Fruit fly (Drosophila melanogaster): ENCODE results near the gene CG31848.

CG31848 gene

DNA sequence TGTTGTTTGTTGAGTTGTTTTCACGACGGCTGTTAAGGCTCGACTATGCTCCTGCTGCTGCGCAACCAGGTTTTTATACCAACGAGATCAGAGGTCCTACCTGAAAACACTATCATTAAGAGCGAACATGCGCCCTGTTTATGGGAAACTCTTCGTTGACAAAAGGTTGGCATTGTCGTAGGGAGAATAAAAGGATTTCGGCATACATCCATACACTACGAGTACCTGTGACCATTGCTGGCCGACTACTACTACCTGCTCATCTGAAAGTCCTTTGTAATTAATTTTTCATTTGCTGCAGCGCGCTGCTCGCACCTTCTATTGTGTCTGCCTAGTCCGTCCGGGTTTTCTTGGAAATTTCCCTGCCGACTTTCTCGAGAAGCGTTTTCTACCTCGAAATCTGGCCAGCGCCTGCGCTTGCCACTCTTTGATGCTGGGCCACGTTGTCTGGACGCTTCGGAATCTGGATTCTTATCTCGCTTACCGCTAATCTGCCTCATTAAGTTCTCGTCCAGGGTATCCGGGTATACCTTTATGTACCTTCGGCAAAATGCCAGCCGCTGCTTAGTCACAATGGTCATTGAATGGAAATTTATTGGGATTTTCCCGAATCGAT lies 40.3 kb downstream of the CG31848 start, which contains the start of gene CG15480 (continued):
- TF ChIP-seq CG15073 (GFP tag; optimal IDR thresholded peaks at IDR 0.05) (no peak), z (GFP tag; IDR thresholded peaks at IDR 0.05) (no peak), HLH54F (GFP tag; optimal IDR thresholded peaks at IDR 0.05) (no peak), tll (GFP tag; optimal IDR thresholded peaks at IDR 0.05) (peak in 1 of 2 experiments; percentile 96), CG8924 (tag; optimal IDR thresholded peaks at IDR 0.05) (no peak), bbx (GFP tag; IDR thresholded peaks at IDR 0.05; ENCODE audit: partially characterized antibody) (no peak), grn (GFP tag; optimal IDR thresholded peaks at IDR 0.05) (peak; percentile 67), chinmo (GFP tag; IDR thresholded peaks at IDR 0.05; ENCODE audit: partially characterized antibody) (0 out of 4 replicates have a peak, but pooled peaks have one; percentile 5), CG9727 (GFP tag; optimal IDR thresholded peaks at IDR 0.05) (no peak), MESR4 (GFP tag; optimal IDR thresholded peaks at IDR 0.05) (no peak), Stat92E (GFP tag; optimal IDR thresholded peaks at IDR 0.05) (peak in 1 of 3 experiments; percentile 91), row (GFP tag; IDR thresholded peaks at IDR 0.05) (no peak), Atf-2 (GFP tag; optimal IDR thresholded peaks at IDR 0.05) (no peak), twi (tag; optimal IDR thresholded peaks at IDR 0.05) (peak; percentile 62), GATAe (GFP tag; conservative IDR thresholded peaks at IDR 0.05) (no peak), Ets97D (GFP tag; optimal IDR thresholded peaks at IDR 0.05) (no peak), Ets65A (GFP tag) (peak; percentile 48), CG16813 (GFP tag; IDR thresholded peaks at IDR 0.05; ENCODE audit: partially characterized antibody) (no peak), vnd (GFP tag; IDR thresholded peaks at IDR 0.05; ENCODE audit: partially characterized antibody) (no peak), Jarid2 (GFP tag; optimal IDR thresholded peaks at IDR 0.05) (no peak), CG17186 (GFP tag; optimal IDR thresholded peaks at IDR 0.05) (no peak), CG15601 (tag; optimal IDR thresholded peaks at IDR 0.05) (no peak), Hr3 (GFP tag; optimal IDR thresholded peaks at IDR 0.05) (no peak), zen (tag; optimal IDR thresholded peaks at IDR 0.05) (peak; percentile 99), gt (GFP tag; IDR thresholded peaks at IDR 0.05) (0 out of 2 replicates have a peak, but pooled peaks have one; percentile 18), CG15479 (GFP tag; optimal IDR thresholded peaks at IDR 0.05) (peak; percentile 97), CG18619 (GFP tag; optimal IDR thresholded peaks at IDR 0.05) (no peak), CG31365 (tag; optimal IDR thresholded peaks at IDR 0.05) (no peak), cad (GFP tag; optimal IDR thresholded peaks at IDR 0.05) (peak; percentile 78), exex (tag; optimal IDR thresholded peaks at IDR 0.05) (no peak), D19A (tag; optimal IDR thresholded peaks at IDR 0.05) (no peak), jumu (GFP tag; optimal IDR thresholded peaks at IDR 0.05) (no peak), CG8765 (GFP tag; IDR thresholded peaks at IDR 0.05) (no peak), pfk (GFP tag; optimal IDR thresholded peaks at IDR 0.05) (no peak), CG33213 (GFP tag; optimal IDR thresholded peaks at IDR 0.05) (no peak)

dm6 chr2L:13222225-13222648 lies 43.4 kb downstream of the CG31848 start, which contains the start of the genes Ski6 and CG16812:
Ski6 (minus strand) TSS chr2L:13222429.
CG16812 (plus strand) TSS chr2L:13222587.
- TF ChIP-seq CG17385 (GFP tag; optimal IDR thresholded peaks at IDR 0.05) (peak; percentile 58), CG2712 (tag; optimal IDR thresholded peaks at IDR 0.05) (peak; percentile 87), CG14441 (GFP tag; IDR thresholded peaks at IDR 0.05) (peak; percentile 54), CG11247 (GFP tag; IDR thresholded peaks at IDR 0.05) (peak; percentile 52; the same call in 1 of the 2 replicates), sisA (GFP tag; IDR thresholded peaks at IDR 0.05) (0 out of 2 replicates have a peak, but pooled peaks have one; percentile 16), Opbp (GFP tag; IDR thresholded peaks at IDR 0.05; ENCODE audit: partially characterized antibody) (peak; percentile 57; the same call in 2 of the 3 replicates), Dbx (GFP tag; IDR thresholded peaks at IDR 0.05) (peak; percentile 68), C15 (GFP tag; IDR thresholded peaks at IDR 0.05) (no peak), ab (GFP tag; optimal IDR thresholded peaks at IDR 0.05) (no peak), sim (GFP tag; IDR thresholded peaks at IDR 0.05) (no peak), pan (optimal IDR thresholded peaks at IDR 0.05) (no peak), pan (GFP tag; optimal IDR thresholded peaks at IDR 0.05 in 1 of 2, IDR thresholded peaks at IDR 0.05 in 1 of 2) (peak in 1 of 2 experiments; percentile 67), chn (GFP tag; optimal IDR thresholded peaks at IDR 0.05) (peak; percentile 35), CG6791 (GFP tag; IDR thresholded peaks at IDR 0.05; ENCODE audit: partially characterized antibody) (peak; percentile 35; the same call in 1 of the 3 replicates), CG7839 (tag; optimal IDR thresholded peaks at IDR 0.05) (no peak), Ptx1 (GFP tag; IDR thresholded peaks at IDR 0.05) (peak; percentile 77)
